Worm (Caenorhabditis elegans) whole organism, L2 larva: ENCODE results near the gene T26C5.3.

Experiments
- C34F6.9 ChIP-seq: fragments of 150-350 bp; optimal IDR thresholded peaks from 2 replicates; lab custom pipeline; 2014; ENCODE audit warnings: missing biosample characterization, missing genetic modification characterization
- F13H6.1 ChIP-seq: sonication (generic microtip); optimal IDR thresholded peaks from 2 replicates; lab custom pipeline; 2016; ENCODE audit warnings: missing genetic modification characterization, missing compliant biosample characterization
- Y55F3AM.14 ChIP-seq: fragments of 200-800 bp; sonication (Bioruptor generic); optimal IDR thresholded peaks from 2 replicates; lab custom pipeline; 2018; ENCODE audit warnings: mild to moderate bottlenecking, missing genetic modification characterization, missing compliant biosample characterization
- ZK546.5 ChIP-seq: sonication (generic microtip); optimal IDR thresholded peaks from 2 replicates; lab custom pipeline; 2017; ENCODE audit warnings: missing biosample characterization, missing genetic modification characterization
- alr-1 ChIP-seq: fragments of 150-350 bp; optimal IDR thresholded peaks from 2 replicates; lab custom pipeline; 2014; ENCODE audit warnings: missing biosample characterization, missing genetic modification characterization
- ama-1 ChIP-seq: fragments of 150-350 bp; optimal IDR thresholded peaks from 2 replicates; lab custom pipeline; 2018; ENCODE audit warnings: inconsistent platforms
- blmp-1 ChIP-seq: sonication (generic microtip); optimal IDR thresholded peaks from 2 replicates; lab custom pipeline; 2017; ENCODE audit warnings: missing genetic modification characterization, mild to moderate bottlenecking, missing compliant biosample characterization, antibody characterized with exemption, moderate library complexity; ENCODE audit not compliant: insufficient read depth
- ceh-16 ChIP-seq: fragments of 150-350 bp; optimal IDR thresholded peaks from 2 replicates; lab custom pipeline; 2014; ENCODE audit warnings: missing biosample characterization, missing genetic modification characterization
- ceh-82 ChIP-seq: fragments of 150-350 bp; optimal IDR thresholded peaks from 2 replicates; lab custom pipeline; 2014; ENCODE audit warnings: missing biosample characterization, missing genetic modification characterization
- crh-2 ChIP-seq: sonication (generic microtip); optimal IDR thresholded peaks from 2 replicates; lab custom pipeline; 2017; ENCODE audit warnings: missing biosample characterization, missing genetic modification characterization
- dmd-4 ChIP-seq: sonication (generic microtip); optimal IDR thresholded peaks from 2 replicates; lab custom pipeline; 2017; ENCODE audit warnings: missing biosample characterization, missing genetic modification characterization
- egl-27 ChIP-seq: sonication (generic microtip); optimal IDR thresholded peaks from 3 replicates; lab custom pipeline; 2017; ENCODE audit warnings: missing biosample characterization, missing genetic modification reagents, missing genetic modification characterization
- elt-1 ChIP-seq: fragments of 150-350 bp; optimal IDR thresholded peaks from 2 replicates; lab custom pipeline; 2014; ENCODE audit warnings: missing biosample characterization, missing genetic modification characterization
- elt-3 ChIP-seq: sonication (generic microtip); optimal IDR thresholded peaks from 2 replicates; lab custom pipeline; 2017; ENCODE audit warnings: missing biosample characterization, missing genetic modification characterization
- fos-1 ChIP-seq: fragments of 150-350 bp; optimal IDR thresholded peaks from 2 replicates; lab custom pipeline; 2014; ENCODE audit warnings: missing biosample characterization, missing genetic modification characterization
- gmeb-1 ChIP-seq: fragments of 150-350 bp; optimal IDR thresholded peaks from 2 replicates; lab custom pipeline; 2014; ENCODE audit warnings: missing biosample characterization, missing genetic modification characterization
- lin-11 ChIP-seq: fragments of 150-350 bp; sonication (generic microtip); optimal IDR thresholded peaks from 2 replicates; lab custom pipeline; 2014; ENCODE audit warnings: missing biosample characterization, missing genetic modification characterization, inconsistent platforms, mixed read lengths
- lin-13 ChIP-seq: fragments of 150-350 bp; optimal IDR thresholded peaks from 2 replicates; lab custom pipeline; 2014; ENCODE audit warnings: missing biosample characterization, missing genetic modification reagents, missing genetic modification characterization
- lin-39 ChIP-seq: fragments of 150-350 bp; optimal IDR thresholded peaks from 2 replicates; lab custom pipeline; 2014; ENCODE audit warnings: missing biosample characterization, missing genetic modification reagents, missing genetic modification characterization
- lsy-2 ChIP-seq, 2 experiments: fragments of 150-350 bp in 1 of 2; sonication (generic microtip) in 1 of 2; optimal IDR thresholded peaks; 2 replicates each; lab custom pipeline; 2014 to 2017; ENCODE audit warnings: missing biosample characterization in 2 of 2, missing genetic modification characterization in 2 of 2
- mab-5 ChIP-seq: fragments of 150-350 bp; optimal IDR thresholded peaks from 2 replicates; lab custom pipeline; 2014; ENCODE audit warnings: missing biosample characterization, missing genetic modification characterization
- mbf-1 ChIP-seq: sonication (generic microtip); optimal IDR thresholded peaks from 2 replicates; lab custom pipeline; 2017; ENCODE audit warnings: missing biosample characterization, missing genetic modification characterization
- mdl-1 ChIP-seq, 2 experiments: fragments of 150-350 bp in 1 of 2; sonication (generic microtip) in 1 of 2; optimal IDR thresholded peaks; 2 replicates each; lab custom pipeline; 2017; ENCODE audit warnings: missing biosample characterization in 2 of 2, missing genetic modification characterization in 2 of 2
- nhr-10 ChIP-seq: sonication (generic microtip); optimal IDR thresholded peaks from 2 replicates; lab custom pipeline; 2017; ENCODE audit warnings: missing biosample characterization, missing genetic modification characterization
- nhr-11 ChIP-seq: fragments of 150-350 bp; optimal IDR thresholded peaks from 2 replicates; lab custom pipeline; 2014; ENCODE audit warnings: missing biosample characterization, missing genetic modification characterization
- nhr-12 ChIP-seq: fragments of 150-350 bp; optimal IDR thresholded peaks from 2 replicates; lab custom pipeline; 2014; ENCODE audit warnings: missing biosample characterization, missing genetic modification characterization
- nhr-129 ChIP-seq: fragments of 150-350 bp; optimal IDR thresholded peaks from 2 replicates; lab custom pipeline; 2014; ENCODE audit warnings: missing biosample characterization, missing genetic modification characterization
- nhr-21 ChIP-seq: fragments of 150-350 bp; optimal IDR thresholded peaks from 2 replicates; lab custom pipeline; 2014; ENCODE audit warnings: missing biosample characterization, missing genetic modification characterization
- nhr-23 ChIP-seq: fragments of 150-350 bp; optimal IDR thresholded peaks from 2 replicates; lab custom pipeline; 2014; ENCODE audit warnings: missing biosample characterization, missing genetic modification reagents, missing genetic modification characterization
- nhr-237 ChIP-seq: fragments of 150-350 bp; optimal IDR thresholded peaks from 2 replicates; lab custom pipeline; 2014; ENCODE audit warnings: missing biosample characterization, missing genetic modification characterization
- nhr-25 ChIP-seq: fragments of 150-350 bp; sonication (generic microtip); optimal IDR thresholded peaks from 3 replicates; lab custom pipeline; 2014; ENCODE audit warnings: missing biosample characterization, missing genetic modification characterization
- nhr-6 ChIP-seq: fragments of 150-350 bp; optimal IDR thresholded peaks from 2 replicates; lab custom pipeline; 2014; ENCODE audit warnings: missing biosample characterization, missing genetic modification characterization
- nhr-77 ChIP-seq: fragments of 150-350 bp; optimal IDR thresholded peaks from 2 replicates; lab custom pipeline; 2014; ENCODE audit warnings: missing biosample characterization, missing genetic modification characterization
- peb-1 ChIP-seq: fragments of 150-350 bp; optimal IDR thresholded peaks from 2 replicates; lab custom pipeline; 2014; ENCODE audit warnings: missing biosample characterization, missing genetic modification characterization
- sem-4 ChIP-seq: fragments of 150-350 bp; optimal IDR thresholded peaks from 2 replicates; lab custom pipeline; 2014; ENCODE audit warnings: missing biosample characterization, missing genetic modification reagents, missing genetic modification characterization
- skn-1 ChIP-seq: sonication (generic microtip); optimal IDR thresholded peaks from 2 replicates; lab custom pipeline; 2017; ENCODE audit warnings: missing biosample characterization, missing genetic modification characterization
- sma-3 ChIP-seq: sonication (generic microtip); optimal IDR thresholded peaks from 2 replicates; lab custom pipeline; 2016; ENCODE audit warnings: missing genetic modification reagents, missing genetic modification characterization, missing compliant biosample characterization
- sma-9 ChIP-seq, 2 experiments: fragments of 150-350 bp in 1 of 2; sonication (generic microtip) in 1 of 2; optimal IDR thresholded peaks; 2 replicates each; lab custom pipeline; 2014 to 2016; ENCODE audit warnings: missing genetic modification characterization in 2 of 2, mild to moderate bottlenecking in 1 of 2, missing biosample characterization in 1 of 2, missing compliant biosample characterization in 1 of 2, missing genetic modification reagents in 1 of 2, moderate library complexity in 1 of 2
- snpc-4 ChIP-seq: fragments of 150-350 bp; optimal IDR thresholded peaks from 2 replicates; lab custom pipeline; 2014; ENCODE audit warnings: missing biosample characterization, missing genetic modification characterization
- unc-39 ChIP-seq: fragments of 150-350 bp; optimal IDR thresholded peaks from 2 replicates; lab custom pipeline; 2014; ENCODE audit warnings: missing biosample characterization, missing genetic modification characterization
- unc-55 ChIP-seq: fragments of 150-350 bp; sonication (generic microtip); optimal IDR thresholded peaks from 3 replicates; lab custom pipeline; 2014; ENCODE audit warnings: missing biosample characterization, missing genetic modification reagents, missing genetic modification characterization
- unc-62 ChIP-seq: fragments of 150-350 bp; optimal IDR thresholded peaks from 2 replicates; lab custom pipeline; 2014; ENCODE audit warnings: missing biosample characterization, missing genetic modification reagents, missing genetic modification characterization
- zag-1 ChIP-seq: fragments of 150-350 bp; optimal IDR thresholded peaks from 2 replicates; lab custom pipeline; 2014; ENCODE audit warnings: missing biosample characterization, missing genetic modification characterization
- ztf-1 ChIP-seq: fragments of 200-800 bp; sonication (Bioruptor generic); conservative IDR thresholded peaks from 2 replicates; pipeline ENCODE4 v1.3.6; 2022; ENCODE audit warnings: missing genetic modification characterization, missing compliant biosample characterization
- ztf-11 ChIP-seq: sonication (generic microtip); optimal IDR thresholded peaks from 2 replicates; lab custom pipeline; 2017; ENCODE audit warnings: missing biosample characterization, missing genetic modification characterization
- ztf-4 ChIP-seq: fragments of 150-350 bp; optimal IDR thresholded peaks from 2 replicates; lab custom pipeline; 2014; ENCODE audit warnings: missing biosample characterization, missing genetic modification characterization

The T26C5.3 gene

DNA sequence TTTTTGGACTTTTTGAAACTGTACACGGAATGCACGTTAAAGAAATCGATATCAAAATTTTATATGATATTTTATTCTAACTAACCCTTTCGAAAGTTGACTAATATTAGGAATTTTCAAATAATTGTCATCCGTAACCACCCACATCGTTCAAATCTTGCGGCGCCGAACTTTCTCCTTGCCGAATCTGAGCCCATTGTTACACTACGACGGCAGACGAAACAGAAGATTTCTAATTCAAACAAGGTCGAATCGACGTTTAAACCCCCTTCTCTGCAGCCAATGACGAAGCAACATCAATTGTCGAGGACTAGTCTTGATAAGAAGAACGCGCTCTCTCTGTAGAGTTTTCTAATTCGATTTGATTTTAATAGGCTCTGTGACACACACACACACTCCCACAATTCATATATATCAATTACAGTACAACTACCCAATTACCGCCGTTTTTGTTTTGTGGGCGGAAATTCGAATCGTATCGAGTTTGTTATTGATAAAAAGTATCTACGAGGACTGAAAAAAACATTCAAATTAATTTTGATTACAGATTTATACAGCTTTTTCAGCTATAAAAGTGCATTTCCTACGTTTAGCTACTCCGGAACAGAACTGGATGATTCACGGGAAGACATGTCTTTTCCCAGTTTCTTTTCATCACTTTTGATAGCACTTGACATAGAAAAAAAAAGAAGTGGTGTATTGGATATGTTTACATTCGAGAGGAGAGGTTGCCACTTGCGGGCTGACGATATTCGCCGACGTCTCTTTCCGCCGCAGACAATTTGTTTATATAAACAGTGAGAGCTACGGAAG is 48.2 kb downstream of the T26C5.3 start:
- TF ChIP-seq fos-1 (peak; percentile 49), sem-4 (tag; lab: Kevin White, UChicago) (no peak), ama-1 (lab: Kevin White, UChicago) (peak; percentile 62), nhr-6 (tag; lab: Kevin White, UChicago) (peak; percentile 23), nhr-129 (tag; lab: Kevin White, UChicago) (peak; percentile 13), nhr-77 (tag; lab: Kevin White, UChicago) (no peak), dmd-4 (tag; lab: Kevin White, UChicago) (no peak), peb-1 (peak; percentile 56), sma-9 (GFP tag; optimal IDR thresholded peaks at IDR 0.05; lab: Kevin White, UChicago) (peak; percentile 44), sma-9 (tag; optimal IDR thresholded peaks at IDR 0.05; lab: Kevin White, UChicago) (no peak), nhr-237 (tag; lab: Kevin White, UChicago) (no peak), nhr-10 (tag; lab: Kevin White, UChicago) (no peak), skn-1 (tag; lab: Kevin White, UChicago) (peak; percentile 51), crh-2 (tag; lab: Kevin White, UChicago) (peak; percentile 32), C34F6.9 (no peak), F13H6.1 (tag; lab: Kevin White, UChicago) (peak; percentile 45), nhr-21 (no peak)

DNA sequence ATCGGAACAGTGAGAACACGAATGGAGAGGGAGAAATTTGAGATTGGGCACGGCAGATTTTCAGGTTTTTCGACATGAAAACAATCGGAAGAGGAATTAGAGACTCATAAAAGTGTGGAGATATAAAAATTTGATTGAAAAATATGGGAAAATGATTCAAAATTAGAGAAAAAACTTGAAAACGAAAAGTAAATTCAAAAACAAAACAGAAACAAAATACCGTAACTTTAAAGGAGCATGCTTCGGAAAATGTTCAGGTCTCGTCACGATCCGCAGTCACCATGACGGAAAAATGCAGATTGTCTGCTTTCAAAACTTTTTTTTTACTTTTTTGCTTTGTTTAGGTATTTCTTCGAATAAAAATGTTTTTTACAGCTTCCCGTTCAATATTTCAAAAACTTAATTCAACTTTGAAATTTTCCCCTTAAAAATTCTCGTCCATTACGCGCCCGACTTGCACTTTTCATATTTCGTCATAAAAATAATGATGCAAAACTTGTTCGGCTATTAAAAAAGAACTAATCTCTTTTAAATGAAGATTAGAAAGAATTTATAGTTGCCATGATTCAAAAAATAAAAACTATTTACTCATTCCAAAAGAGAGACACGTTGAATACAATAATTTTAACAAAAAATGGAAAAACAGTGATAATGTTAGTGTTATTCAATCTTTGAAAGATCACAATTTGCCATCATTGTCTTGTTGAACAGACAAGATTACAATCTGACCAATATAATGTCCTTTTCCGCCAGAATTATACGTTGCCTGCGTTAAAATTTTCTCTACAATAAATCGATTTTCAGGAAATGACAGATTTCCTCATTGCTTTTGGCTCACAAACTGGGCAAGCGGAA is 49.0 kb downstream of the T26C5.3 start, which contains the start of gene mtrr-1:
Gene mtrr-1, plus strand, starts transcription at position 805 of the 855 bp plus-strand sequence.
- TF ChIP-seq nhr-11 (tag; lab: Kevin White, UChicago) (no peak), nhr-23 (tag; lab: Kevin White, UChicago) (no peak), fos-1 (peak; percentile 6), lsy-2 (tag; optimal IDR thresholded peaks at IDR 0.05; lab: Kevin White, UChicago) (peak in 1 of 2 experiments; percentile 86), peb-1 (no peak), lin-13 (GFP tag; lab: Kevin White, UChicago) (peak; percentile 11), Y55F3AM.14 (no peak), alr-1 (tag; lab: Kevin White, UChicago) (no peak), ztf-4 (tag; lab: Kevin White, UChicago) (peak; percentile 52), egl-27 (tag; lab: Kevin White, UChicago) (no peak), nhr-12 (no peak), zag-1 (tag; lab: Kevin White, UChicago) (no peak), sem-4 (tag; lab: Kevin White, UChicago) (no peak), crh-2 (tag; lab: Kevin White, UChicago) (peak; percentile 30), ceh-82 (tag; lab: Kevin White, UChicago) (no peak), nhr-6 (tag; lab: Kevin White, UChicago) (no peak), F13H6.1 (tag; lab: Kevin White, UChicago) (no peak), nhr-25 (peak; percentile 3), unc-62 (GFP tag; lab: Kevin White, UChicago) (no peak), elt-1 (tag; lab: Kevin White, UChicago) (no peak), nhr-237 (tag; lab: Kevin White, UChicago) (no peak), ZK546.5 (no peak), nhr-77 (tag; lab: Kevin White, UChicago) (no peak), blmp-1 (tag; lab: Kevin White, UChicago) (no peak), ceh-16 (tag; lab: Kevin White, UChicago) (no peak), sma-9 (GFP tag; optimal IDR thresholded peaks at IDR 0.05; lab: Kevin White, UChicago) (peak; percentile 53), sma-9 (tag; optimal IDR thresholded peaks at IDR 0.05; lab: Kevin White, UChicago) (no peak), nhr-21 (no peak), ztf-11 (tag; lab: Kevin White, UChicago) (no peak), lin-39 (tag; lab: Kevin White, UChicago) (no peak), lin-11 (tag; lab: Kevin White, UChicago) (no peak), ztf-1 (GFP tag; lab: Robert Waterston, UW) (no peak), nhr-10 (tag; lab: Kevin White, UChicago) (no peak), mdl-1 (tag; optimal IDR thresholded peaks at IDR 0.05; lab: Kevin White, UChicago) (no peak), nhr-129 (tag; lab: Kevin White, UChicago) (no peak), mbf-1 (no peak), unc-55 (peak; percentile 66), sma-3 (GFP tag; lab: Kevin White, UChicago) (no peak), unc-39 (tag; lab: Kevin White, UChicago) (no peak), mab-5 (peak; percentile 48), skn-1 (tag; lab: Kevin White, UChicago) (no peak), gmeb-1 (tag; lab: Kevin White, UChicago) (no peak), ama-1 (lab: Kevin White, UChicago) (peak; percentile 58), dmd-4 (tag; lab: Kevin White, UChicago) (no peak), elt-3 (tag; lab: Kevin White, UChicago) (no peak), snpc-4 (tag; lab: Kevin White, UChicago) (no peak), C34F6.9 (peak; percentile 2)
